Fruit fly (Drosophila melanogaster) whole organism, larva: ENCODE results near the gene CG32152.

ENCODE experiments used
- noc ChIP-seq: fragments of 200-800 bp; sonication (Bioruptor generic); optimal IDR thresholded peaks from 3 replicates; lab custom pipeline; 2019; ENCODE audit warnings: missing biosample characterization, mild to moderate bottlenecking, missing genetic modification characterization, moderate library complexity

The CG32152 gene

DNA sequence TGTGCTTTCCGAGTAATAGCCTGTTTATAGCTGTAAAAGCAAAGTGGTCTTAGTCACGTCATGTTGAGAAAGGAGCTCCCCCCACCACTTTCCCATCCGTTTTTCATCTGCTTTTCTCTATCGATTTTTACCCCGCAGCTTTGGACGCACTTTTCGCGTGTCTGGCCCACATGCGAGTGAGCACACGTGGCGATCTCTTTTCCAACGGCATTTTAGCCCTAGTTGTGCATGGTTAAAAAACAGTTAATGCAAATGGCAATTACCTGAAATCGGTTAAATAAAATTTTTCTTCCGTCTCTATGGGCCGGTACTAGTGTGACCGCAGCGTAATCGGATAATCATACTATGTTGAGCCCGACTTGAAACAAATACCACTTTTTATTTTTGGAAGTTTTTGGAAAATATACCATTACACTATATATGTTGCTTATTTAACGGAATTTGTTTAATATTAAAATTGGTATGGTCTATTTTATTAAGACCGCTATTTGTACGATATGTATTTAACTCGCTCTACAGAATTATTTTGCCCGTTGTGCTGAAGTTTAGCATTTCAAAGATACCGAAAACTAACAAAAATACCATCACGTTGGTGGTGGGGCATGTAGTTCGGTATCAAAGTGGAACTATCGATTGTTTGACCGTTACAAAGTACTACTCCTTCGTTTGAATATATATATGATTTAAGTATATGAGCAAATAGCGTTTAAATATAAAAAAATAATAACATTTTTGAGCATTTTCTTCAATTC, 31.6 kb downstream of the CG32152 start, which contains the start of gene Zn72D:
Gene Zn72D, minus strand, starts transcription at position 558 of the 752 bp plus-strand sequence.
- TF ChIP-seq noc (tag; lab: Kevin White, UChicago): no peak

DNA sequence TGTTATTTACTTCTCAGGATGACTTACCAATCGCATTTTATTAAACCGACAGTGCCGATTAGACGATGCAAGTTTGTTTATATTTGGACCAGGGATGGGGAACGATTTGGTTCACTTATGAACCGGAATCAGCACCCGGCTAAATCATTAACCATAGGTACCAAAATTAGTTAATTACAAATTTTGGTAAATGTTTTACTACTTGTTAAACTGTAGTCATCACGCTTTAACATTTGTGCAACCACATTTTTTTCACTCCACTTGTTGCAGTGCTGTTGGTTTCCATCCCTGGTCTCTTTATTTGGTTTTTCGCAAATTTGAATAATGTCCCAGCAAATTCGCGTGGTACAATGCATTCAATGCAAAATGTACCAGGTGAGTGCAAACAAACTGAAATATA, 38.3 kb downstream of the CG32152 start, which contains the start of the genes IntS9 and CG43295:
Gene IntS9, minus strand, starts transcription at position 100 of the 400 bp plus-strand sequence.
Gene CG43295, plus strand, starts transcription at position 325 of the 400 bp plus-strand sequence.
- TF ChIP-seq noc (tag; lab: Kevin White, UChicago): no peak

DNA sequence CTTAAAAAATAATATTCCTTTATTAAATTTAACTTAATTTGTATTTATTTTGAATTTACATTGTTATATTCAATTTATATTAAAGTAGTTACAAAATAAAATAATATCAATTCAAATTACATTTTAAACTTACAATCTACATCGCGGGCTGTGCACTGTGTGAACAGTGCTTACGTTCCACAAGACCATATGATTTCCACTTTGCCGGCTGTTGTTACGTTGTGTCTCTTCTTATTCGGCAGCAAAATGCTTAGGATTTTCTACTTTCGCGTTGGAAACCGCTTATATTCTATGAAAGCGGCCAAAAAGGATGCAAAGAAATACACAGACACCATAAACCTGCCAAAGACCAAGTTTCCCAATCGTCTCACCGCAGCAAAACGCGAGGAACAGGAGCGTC, 43.8 kb downstream of the CG32152 start, which contains the start of gene IleRS-m:
Gene IleRS-m, plus strand, starts transcription at position 222 of the 400 bp plus-strand sequence.
- TF ChIP-seq noc (tag; lab: Kevin White, UChicago): no peak

DNA sequence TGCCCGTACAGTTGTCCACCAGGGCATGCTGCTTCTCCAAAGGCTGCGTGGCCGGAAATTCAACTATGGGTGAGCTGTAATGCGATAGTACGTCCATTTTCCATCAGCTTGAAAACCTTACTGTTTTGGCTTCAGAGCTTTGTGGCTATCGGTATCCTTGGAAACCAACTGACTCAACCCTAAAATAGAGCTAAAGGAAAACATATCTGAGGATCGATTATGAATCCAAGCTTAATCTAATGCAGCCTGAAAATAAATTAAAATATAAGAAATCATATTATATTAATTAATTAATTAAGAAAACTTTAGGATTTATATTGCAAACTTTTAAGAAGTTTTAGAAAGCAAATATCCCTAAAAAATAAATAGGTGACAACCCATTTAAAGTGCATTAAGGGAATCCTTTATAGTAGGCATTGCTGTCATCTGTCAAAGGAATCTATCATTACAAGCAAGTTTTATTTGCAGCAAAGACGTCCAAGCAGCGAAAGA, 46.4 kb downstream of the CG32152 start, which contains the start of the genes CG13074 and ATPsynbetaL:
Gene CG13074, minus strand, starts transcription at position 101 of the 492 bp plus-strand sequence.
Gene ATPsynbetaL, plus strand, starts transcription at position 442 of the 492 bp plus-strand sequence.
- no peak for TF ChIP-seq noc (tag; lab: Kevin White, UChicago)

dm6 chr3L:16090330-16090803, 53.5 kb downstream of the CG32152 start, which contains the start of the genes CG5235 and ClC-c:
Gene CG5235, minus strand, starts transcription at chr3L:16090392.
Gene ClC-c, plus strand, starts transcription at chr3L:16090454.
- TF ChIP-seq noc (tag; lab: Kevin White, UChicago): peak; percentile 39
